Worm (Caenorhabditis elegans) whole organism, L4 larva: ENCODE data around the gene cpg-9.

Experiments used
- D1046.2 ChIP-seq: fragments of 200-800 bp; sonication (Bioruptor generic); IDR thresholded peaks from 2 replicates; pipeline ENCODE4 v1.3.6; 2022; ENCODE audit warnings: missing genetic modification characterization, missing compliant biosample characterization
- F10B5.3 ChIP-seq: sonication (generic microtip); optimal IDR thresholded peaks from 2 replicates; lab custom pipeline; 2016; ENCODE audit warnings: mild to moderate bottlenecking, missing genetic modification characterization, missing compliant biosample characterization
- F26F4.8 ChIP-seq: fragments of 200-800 bp; sonication (Bioruptor generic); conservative IDR thresholded peaks from 2 replicates; pipeline ENCODE4 v1.3.6; 2022; ENCODE audit warnings: missing genetic modification characterization, missing compliant biosample characterization
- R02D3.7 ChIP-seq: fragments of 150-350 bp; sonication (generic microtip); optimal IDR thresholded peaks from 3 replicates; lab custom pipeline; 2014; ENCODE audit warnings: missing biosample characterization, missing genetic modification characterization
- T26A8.4 ChIP-seq: fragments of 200-800 bp; sonication (Bioruptor generic); IDR thresholded peaks from 2 replicates; pipeline ENCODE4 v1.3.6; 2022; ENCODE audit warnings: missing genetic modification characterization, missing compliant biosample characterization
- Y105C5A.15 ChIP-seq: fragments of 200-800 bp; sonication (Bioruptor generic); IDR thresholded peaks from 2 replicates; pipeline ENCODE4 v1.3.6; 2022; ENCODE audit warnings: missing genetic modification characterization, missing compliant biosample characterization
- Y5F2A.4 ChIP-seq: fragments of 200-800 bp; sonication (Bioruptor generic); optimal IDR thresholded peaks from 2 replicates; lab custom pipeline; 2018; ENCODE audit warnings: mild to moderate bottlenecking, missing genetic modification characterization, missing compliant biosample characterization
- aha-1 ChIP-seq: fragments of 150-350 bp; peaks from one replicate; lab custom pipeline; 2014; ENCODE audit warnings: missing biosample characterization, missing genetic modification characterization
- ceh-28 ChIP-seq: fragments of 150-350 bp; optimal IDR thresholded peaks from 2 replicates; lab custom pipeline; 2014; ENCODE audit warnings: missing biosample characterization, missing genetic modification reagents, missing genetic modification characterization
- ceh-44 ChIP-seq: fragments of 200-800 bp; sonication (Bioruptor generic); IDR thresholded peaks from 2 replicates; pipeline ENCODE4 v1.3.6; 2022; ENCODE audit warnings: missing genetic modification reagents, missing genetic modification characterization, missing compliant biosample characterization
- cey-2 ChIP-seq: sonication (generic microtip); optimal IDR thresholded peaks from 3 replicates; lab custom pipeline; 2017; ENCODE audit warnings: missing genetic modification characterization, mild to moderate bottlenecking, missing compliant biosample characterization, antibody characterized with exemption, borderline replicate concordance; ENCODE audit not compliant: insufficient read depth
- daf-12 ChIP-seq: fragments of 150-350 bp; optimal IDR thresholded peaks from 2 replicates; lab custom pipeline; 2014; ENCODE audit warnings: missing biosample characterization, missing genetic modification reagents, missing genetic modification characterization
- daf-16 ChIP-seq, 3 experiments: sonication (generic microtip); optimal IDR thresholded peaks; 2 replicates each; lab custom pipeline; 2016 to 2017; ENCODE audit warnings: missing genetic modification characterization in 3 of 3, missing genetic modification reagents in 3 of 3, mild to moderate bottlenecking in 2 of 3, missing compliant biosample characterization in 2 of 3, missing biosample characterization in 1 of 3, moderate library complexity in 1 of 3
- daf-19 ChIP-seq: fragments of 200-800 bp; sonication (Bioruptor generic); conservative IDR thresholded peaks from 2 replicates; pipeline ENCODE4 v1.3.6; 2022; ENCODE audit warnings: missing genetic modification characterization, missing compliant biosample characterization
- dmd-9 ChIP-seq: fragments of 200-800 bp; sonication (Bioruptor generic); IDR thresholded peaks from 2 replicates; pipeline ENCODE4 v1.3.6; 2022; ENCODE audit warnings: missing genetic modification reagents, missing genetic modification characterization, missing compliant biosample characterization
- duxl-1 ChIP-seq: sonication (generic microtip); optimal IDR thresholded peaks from 2 replicates; lab custom pipeline; 2016; ENCODE audit warnings: mild to moderate bottlenecking, missing genetic modification characterization, moderate library complexity, missing compliant biosample characterization; ENCODE audit not compliant: poor library complexity
- dve-1 ChIP-seq: sonication (generic microtip); optimal IDR thresholded peaks from 2 replicates; lab custom pipeline; 2017; ENCODE audit warnings: antibody characterized with exemption, mild to moderate bottlenecking, missing genetic modification characterization, missing compliant biosample characterization; ENCODE audit not compliant: insufficient read depth
- egl-43 ChIP-seq: fragments of 200-800 bp; sonication (Bioruptor generic); IDR thresholded peaks from 2 replicates; pipeline ENCODE4 v1.3.6; 2022; ENCODE audit warnings: missing genetic modification reagents, missing genetic modification characterization, missing compliant biosample characterization
- gei-8 ChIP-seq: fragments of 200-800 bp; sonication (Bioruptor generic); optimal IDR thresholded peaks from 2 replicates; lab custom pipeline; 2018; ENCODE audit warnings: mild to moderate bottlenecking, missing genetic modification characterization, missing compliant biosample characterization
- hif-1 ChIP-seq, 2 experiments: sonication (generic microtip); optimal IDR thresholded peaks; 2 replicates each; lab custom pipeline; 2016 to 2017; ENCODE audit warnings: missing compliant biosample characterization in 2 of 2, missing genetic modification characterization in 2 of 2, missing genetic modification reagents in 2 of 2, missing genotype in 2 of 2, mild to moderate bottlenecking in 1 of 2
- hlh-11 ChIP-seq: fragments of 200-800 bp; sonication (Bioruptor generic); optimal IDR thresholded peaks from 2 replicates; lab custom pipeline; 2018; ENCODE audit warnings: mild to moderate bottlenecking, missing genetic modification characterization, missing compliant biosample characterization
- hlh-30 ChIP-seq: sonication (generic microtip); optimal IDR thresholded peaks from 2 replicates; lab custom pipeline; 2017; ENCODE audit warnings: antibody characterized with exemption, mild to moderate bottlenecking, missing genetic modification characterization, missing compliant biosample characterization; ENCODE audit not compliant: insufficient read depth
- lim-7 ChIP-seq: fragments of 200-800 bp; sonication (Bioruptor generic); IDR thresholded peaks from 2 replicates; pipeline ENCODE4 v1.3.6; 2022; ENCODE audit warnings: missing genetic modification characterization, missing compliant biosample characterization
- lin-1 ChIP-seq: fragments of 200-800 bp; sonication (Bioruptor generic); IDR thresholded peaks from 2 replicates; pipeline ENCODE4 v1.3.6; 2022; ENCODE audit warnings: missing genetic modification reagents, missing genetic modification characterization, missing compliant biosample characterization
- lin-13 ChIP-seq: fragments of 150-350 bp; optimal IDR thresholded peaks from 2 replicates; lab custom pipeline; 2014; ENCODE audit warnings: missing biosample characterization, missing genetic modification reagents, missing genetic modification characterization
- lin-15B ChIP-seq: fragments of 150-350 bp; sonication (generic microtip); optimal IDR thresholded peaks from 3 replicates; lab custom pipeline; 2014; ENCODE audit warnings: missing biosample characterization, missing genetic modification characterization
- lin-38 ChIP-seq: fragments of 200-800 bp; sonication (Bioruptor generic); IDR thresholded peaks from 2 replicates; pipeline ENCODE4 v1.3.6; 2022; ENCODE audit warnings: missing genetic modification reagents, missing genetic modification characterization, missing compliant biosample characterization
- lsy-2 ChIP-seq, 2 experiments: fragments of 150-350 bp in 1 of 2; sonication (generic microtip) in 1 of 2; optimal IDR thresholded peaks; 2 replicates each; lab custom pipeline; 2014 to 2017; ENCODE audit warnings: missing biosample characterization in 2 of 2, missing genetic modification characterization in 2 of 2
- madf-9 ChIP-seq: fragments of 200-800 bp; sonication (Bioruptor generic); conservative IDR thresholded peaks from 2 replicates; pipeline ENCODE4 v1.3.6; 2022; ENCODE audit warnings: missing genetic modification reagents, missing genetic modification characterization, missing compliant biosample characterization
- mep-1 ChIP-seq: fragments of 150-350 bp; sonication (generic microtip); optimal IDR thresholded peaks from 3 replicates; lab custom pipeline; 2014; ENCODE audit warnings: missing biosample characterization, missing genetic modification characterization
- mes-2 ChIP-seq: sonication (generic microtip); optimal IDR thresholded peaks from 2 replicates; lab custom pipeline; 2016; ENCODE audit warnings: missing genotype, mild to moderate bottlenecking, missing genetic modification characterization, missing compliant biosample characterization; ENCODE audit not compliant: poor library complexity, severe bottlenecking
- nhr-11 ChIP-seq: fragments of 150-350 bp; optimal IDR thresholded peaks from 2 replicates; lab custom pipeline; 2014; ENCODE audit warnings: missing biosample characterization, missing genetic modification characterization
- nhr-237 ChIP-seq: sonication (generic microtip); optimal IDR thresholded peaks from 2 replicates; lab custom pipeline; 2017; ENCODE audit warnings: missing biosample characterization, missing genetic modification characterization
- nhr-28 ChIP-seq: fragments of 150-350 bp; optimal IDR thresholded peaks from 2 replicates; lab custom pipeline; 2014; ENCODE audit warnings: missing biosample characterization, missing genetic modification characterization
- nhr-42 ChIP-seq: fragments of 200-800 bp; sonication (Bioruptor generic); IDR thresholded peaks from 2 replicates; pipeline ENCODE4 v1.3.6; 2022; ENCODE audit warnings: missing genetic modification characterization, missing compliant biosample characterization
- nhr-6 ChIP-seq: fragments of 150-350 bp; optimal IDR thresholded peaks from 2 replicates; lab custom pipeline; 2014; ENCODE audit warnings: missing biosample characterization, missing genetic modification characterization
- nhr-76 ChIP-seq: fragments of 150-350 bp; optimal IDR thresholded peaks from 2 replicates; lab custom pipeline; 2014; ENCODE audit warnings: missing biosample characterization, missing genetic modification characterization
- nhr-77 ChIP-seq: fragments of 150-350 bp; optimal IDR thresholded peaks from 2 replicates; lab custom pipeline; 2014; ENCODE audit warnings: missing biosample characterization, missing genetic modification characterization
- pha-4 ChIP-seq, 2 experiments: fragments of 150-350 bp in 1 of 2; fragments of 200-800 bp in 1 of 2; sonication (Bioruptor generic) in 1 of 2; IDR thresholded peaks in 1 of 2; optimal IDR thresholded peaks in 1 of 2; 2 replicates each; pipeline versions ENCODE4 v1.3.6 to Lab custom; 2014 to 2022; ENCODE audit warnings: missing genetic modification characterization in 2 of 2, missing genetic modification reagents in 2 of 2, missing biosample characterization in 1 of 2, missing compliant biosample characterization in 1 of 2
- pqm-1 ChIP-seq: sonication (generic microtip); optimal IDR thresholded peaks from 2 replicates; lab custom pipeline; 2017; ENCODE audit warnings: missing biosample characterization, missing genetic modification characterization
- sdz-12 ChIP-seq: fragments of 200-800 bp; sonication (Bioruptor generic); optimal IDR thresholded peaks from 2 replicates; lab custom pipeline; 2018; ENCODE audit warnings: mild to moderate bottlenecking, missing genetic modification characterization, missing compliant biosample characterization
- set-16 ChIP-seq: fragments of 200-800 bp; sonication (Bioruptor generic); IDR thresholded peaks from 2 replicates; pipeline ENCODE4 v1.3.6; 2022; ENCODE audit warnings: missing genetic modification reagents, missing genetic modification characterization, missing compliant biosample characterization
- spr-1 ChIP-seq: sonication (generic microtip); optimal IDR thresholded peaks from 2 replicates; lab custom pipeline; 2016; ENCODE audit warnings: mild to moderate bottlenecking, missing genetic modification characterization, missing compliant biosample characterization
- spr-3 ChIP-seq: fragments of 200-800 bp; sonication (Bioruptor generic); optimal IDR thresholded peaks from 2 replicates; lab custom pipeline; 2018; ENCODE audit warnings: mild to moderate bottlenecking, missing genetic modification characterization, missing compliant biosample characterization
- unc-39 ChIP-seq: sonication (generic microtip); optimal IDR thresholded peaks from 2 replicates; lab custom pipeline; 2017; ENCODE audit warnings: missing biosample characterization, missing genetic modification characterization
- zip-11 ChIP-seq: fragments of 200-800 bp; sonication (Bioruptor generic); IDR thresholded peaks from 2 replicates; pipeline ENCODE4 v1.3.6; 2022; ENCODE audit warnings: missing genetic modification characterization, missing compliant biosample characterization
- ztf-11 ChIP-seq: fragments of 150-350 bp; optimal IDR thresholded peaks from 2 replicates; lab custom pipeline; 2014; ENCODE audit warnings: missing biosample characterization, missing genetic modification characterization
- ztf-7 ChIP-seq: fragments of 150-350 bp; optimal IDR thresholded peaks from 2 replicates; lab custom pipeline; 2014; ENCODE audit warnings: missing biosample characterization, missing genetic modification characterization

cpg-9 gene

ce11 chrIV:3032020-3032419, 38.0 kb downstream of the cpg-9 start (continued):
- TF ChIP-seq lim-7 (GFP tag; lab: Robert Waterston, UW) = no peak
- no peak for TF ChIP-seq pqm-1 (tag; lab: Kevin White, UChicago)
- TF ChIP-seq cey-2 (tag; lab: Kevin White, UChicago) = no peak
- TF ChIP-seq lin-38 = peak; percentile 38; the same call in 1 of the 2 replicates
- 0 out of 2 replicates have a peak, but pooled peaks have one; percentile 35 for TF ChIP-seq T26A8.4 (GFP tag; lab: Robert Waterston, UW)

ce11 chrIV:3029882-3030281, 40.1 kb downstream of the cpg-9 start:
- TF ChIP-seq lin-13 (GFP tag; lab: Kevin White, UChicago) = no peak
- peak; percentile 47 for TF ChIP-seq pqm-1 (tag; lab: Kevin White, UChicago)
- no peak for TF ChIP-seq hif-1 (tag; optimal IDR thresholded peaks at IDR 0.05; lab: Kevin White, UChicago)
- no peak for TF ChIP-seq dmd-9 (GFP tag; lab: Robert Waterston, UW)
- peak; percentile 62 for TF ChIP-seq aha-1
- TF ChIP-seq hlh-30 (tag; lab: Kevin White, UChicago) = peak; percentile 60
- no peak for TF ChIP-seq nhr-76
- TF ChIP-seq nhr-42 = no peak
- no peak for TF ChIP-seq duxl-1 (tag; lab: Kevin White, UChicago)
- no peak for TF ChIP-seq Y5F2A.4
- no peak for TF ChIP-seq ceh-28 (tag; lab: Kevin White, UChicago)
- no peak for TF ChIP-seq mes-2 (tag; lab: Kevin White, UChicago)
- no peak for TF ChIP-seq ztf-7 (tag; lab: Kevin White, UChicago)
- no peak for TF ChIP-seq lim-7 (GFP tag; lab: Robert Waterston, UW)
- no peak for TF ChIP-seq nhr-77 (tag; lab: Kevin White, UChicago)
- no peak for TF ChIP-seq nhr-6 (tag; lab: Kevin White, UChicago)
- TF ChIP-seq gei-8 (GFP tag; lab: Kevin White, UChicago) = no peak
- no peak for TF ChIP-seq daf-19 (GFP tag; lab: Robert Waterston, UW)
- TF ChIP-seq dve-1 (tag; lab: Kevin White, UChicago) = no peak
- TF ChIP-seq spr-3 (GFP tag; lab: Kevin White, UChicago) = no peak
- no peak for TF ChIP-seq lin-1 (GFP tag; lab: Robert Waterston, UW)
- no peak for TF ChIP-seq madf-9 (GFP tag; lab: Robert Waterston, UW)
- TF ChIP-seq F10B5.3 (tag; lab: Kevin White, UChicago) = no peak
- no peak for TF ChIP-seq lin-15B
- no peak for TF ChIP-seq nhr-11 (tag; lab: Kevin White, UChicago)
- peak; percentile 48 for TF ChIP-seq nhr-28 (tag; lab: Kevin White, UChicago)
- no peak for TF ChIP-seq ceh-44 (GFP tag; lab: Robert Waterston, UW)
- no peak for TF ChIP-seq ztf-11 (tag; lab: Kevin White, UChicago)
- 0 out of 2 replicates have a peak, but pooled peaks have one; percentile 31 for TF ChIP-seq egl-43 (GFP tag; lab: Robert Waterston, UW)
- no peak for TF ChIP-seq mep-1 (tag; lab: Kevin White, UChicago)
- no peak for TF ChIP-seq daf-12 (tag; lab: Kevin White, UChicago)
- TF ChIP-seq hlh-11 = peak; percentile 67
- TF ChIP-seq zip-11 (GFP tag; lab: Robert Waterston, UW) = 0 out of 2 replicates have a peak, but pooled peaks have one; percentile 4
- no peak for TF ChIP-seq sdz-12 (GFP tag; lab: Kevin White, UChicago)
- TF ChIP-seq R02D3.7 (tag; lab: Kevin White, UChicago) = no peak
- TF ChIP-seq unc-39 (tag; lab: Kevin White, UChicago) = no peak
- no peak for TF ChIP-seq Y105C5A.15 (GFP tag; lab: Robert Waterston, UW)
- no peak for TF ChIP-seq pha-4 (GFP tag; IDR thresholded peaks at IDR 0.05; lab: Robert Waterston, UW)
- TF ChIP-seq pha-4 (tag; optimal IDR thresholded peaks at IDR 0.05; lab: Kevin White, UChicago) = no peak
- TF ChIP-seq D1046.2 (GFP tag; lab: Robert Waterston, UW) = no peak
- TF ChIP-seq lin-38 = no peak
- no peak for TF ChIP-seq spr-1 (tag; lab: Kevin White, UChicago)
- TF ChIP-seq daf-16 (GFP tag; optimal IDR thresholded peaks at IDR 0.05; lab: Kevin White, UChicago) = no peak
- no peak for TF ChIP-seq daf-16 (tag; optimal IDR thresholded peaks at IDR 0.05; lab: Kevin White, UChicago)
- TF ChIP-seq nhr-237 = no peak
- peak in 1 of 2 experiments; percentile 1 for TF ChIP-seq lsy-2 (tag; optimal IDR thresholded peaks at IDR 0.05; lab: Kevin White, UChicago)
- TF ChIP-seq F26F4.8 = no peak
- TF ChIP-seq set-16 (GFP tag; lab: Robert Waterston, UW) = peak; percentile 22; the same call in 1 of the 2 replicates
